Worm (Caenorhabditis elegans) whole organism, young adult: ENCODE results near the gene Y46E12BL.2.

Source experiments
- ama-1 ChIP-seq, 3 experiments: fragments of 150-350 bp in 1 of 3; sonication (generic microtip) in 2 of 3; optimal IDR thresholded peaks; 2 replicates each; lab custom pipeline; 2014 to 2018; ENCODE audit warnings: missing biosample characterization in 2 of 3, missing genetic modification characterization in 2 of 3, missing genetic modification reagents in 2 of 3
- ceh-58 ChIP-seq: fragments of 200-800 bp; sonication (Bioruptor generic); IDR thresholded peaks from 2 replicates; pipeline ENCODE4 v1.3.6; 2022; ENCODE audit warnings: missing genetic modification characterization, missing compliant biosample characterization
- dpl-1 ChIP-seq: fragments of 150-350 bp; optimal IDR thresholded peaks from 2 replicates; lab custom pipeline; 2014; ENCODE audit warnings: missing biosample characterization, missing genetic modification reagents, missing genetic modification characterization
- lin-26 ChIP-seq: fragments of 200-800 bp; sonication (Bioruptor generic); IDR thresholded peaks from 2 replicates; pipeline ENCODE4 v1.3.6; 2022; ENCODE audit warnings: missing genetic modification reagents, missing genetic modification characterization, missing compliant biosample characterization
- madf-8 ChIP-seq: fragments of 200-800 bp; sonication (Bioruptor generic); conservative IDR thresholded peaks from 2 replicates; pipeline ENCODE4 v1.3.6; 2022; ENCODE audit warnings: missing genetic modification reagents, missing genetic modification characterization, missing compliant biosample characterization
- nhr-90 ChIP-seq: sonication (generic microtip); optimal IDR thresholded peaks from 2 replicates; lab custom pipeline; 2016; ENCODE audit warnings: missing genotype, mild to moderate bottlenecking, missing genetic modification characterization, missing compliant biosample characterization
- unc-62 ChIP-seq: fragments of 150-350 bp; optimal IDR thresholded peaks from 2 replicates; lab custom pipeline; 2014; ENCODE audit warnings: missing biosample characterization, missing genetic modification reagents, missing genetic modification characterization

DNA sequence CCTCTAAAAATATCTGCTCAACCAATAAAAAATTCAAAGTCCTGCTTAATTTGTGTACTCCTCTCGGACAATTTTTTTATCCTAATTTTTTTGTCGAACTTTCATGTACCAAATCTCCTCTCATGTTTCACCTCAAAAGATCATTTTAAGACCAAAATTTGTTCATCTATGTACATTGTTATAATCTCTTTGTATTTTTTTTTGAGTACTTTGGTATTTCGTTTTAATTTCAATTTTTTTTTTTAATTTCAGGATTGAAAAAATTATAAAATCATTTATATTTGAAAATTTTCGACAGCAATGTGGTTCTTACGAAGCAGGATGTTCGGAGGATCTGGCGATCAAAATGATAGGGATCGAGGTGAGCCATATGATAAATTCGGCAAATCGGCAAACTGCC is 36.3 kb upstream of the Y46E12BL.2 start, which contains the start of gene spsb-1:
- TF ChIP-seq nhr-90 (no peak), ama-1 (optimal IDR thresholded peaks at IDR 0.05; lab: Kevin White, UChicago) (no peak), ama-1 (GFP tag; optimal IDR thresholded peaks at IDR 0.05; lab: Kevin White, UChicago) (no peak), lin-26 (GFP tag; lab: Robert Waterston, UW) (no peak), ceh-58 (GFP tag; lab: Robert Waterston, UW) (no peak), dpl-1 (GFP tag; lab: Kevin White, UChicago) (no peak), madf-8 (no peak), unc-62 (no peak)
